Fruit fly (Drosophila melanogaster) whole organism, embryonic: ENCODE data around the gene Ldsdh1.

Source experiments
- Atf3 ChIP-seq: fragments of 200-800 bp; sonication (Bioruptor generic); optimal IDR thresholded peaks from 3 replicates; lab custom pipeline; 2016; ENCODE audit warnings: missing biosample characterization, missing genetic modification characterization
- BtbVII ChIP-seq: fragments of 200-800 bp; sonication (Bioruptor generic); optimal IDR thresholded peaks from 3 replicates; lab custom pipeline; 2017; ENCODE audit warnings: missing biosample characterization, mild to moderate bottlenecking, missing genetic modification characterization
- CG10147 ChIP-seq: fragments of 200-800 bp; sonication (Bioruptor generic); optimal IDR thresholded peaks from 2 replicates; lab custom pipeline; 2019; ENCODE audit warnings: missing biosample characterization, mild to moderate bottlenecking, missing genetic modification characterization, moderate library complexity
- CG10267 ChIP-seq: fragments of 200-800 bp; sonication (Bioruptor generic); optimal IDR thresholded peaks from 2 replicates; lab custom pipeline; 2018; ENCODE audit warnings: missing biosample characterization, mild to moderate bottlenecking, missing genetic modification characterization, moderate library complexity
- CG11504 ChIP-seq: fragments of 200-800 bp; sonication (Bioruptor generic); optimal IDR thresholded peaks from 3 replicates; lab custom pipeline; 2019; ENCODE audit warnings: missing biosample characterization, mild to moderate bottlenecking, missing genetic modification characterization, moderate library complexity
- CG13296 ChIP-seq: fragments of 200-800 bp; sonication (Bioruptor generic); optimal IDR thresholded peaks from 3 replicates; lab custom pipeline; 2018; ENCODE audit warnings: missing biosample characterization, mild to moderate bottlenecking, missing genetic modification characterization
- CG13624 ChIP-seq: fragments of 200-800 bp; sonication (Bioruptor generic); optimal IDR thresholded peaks from 2 replicates; lab custom pipeline; 2016; ENCODE audit warnings: missing biosample characterization, missing genetic modification characterization
- CG15601 ChIP-seq: fragments of 200-800 bp; sonication (Bioruptor generic); optimal IDR thresholded peaks from 3 replicates; lab custom pipeline; 2019; ENCODE audit warnings: missing biosample characterization, mild to moderate bottlenecking, missing genetic modification characterization, moderate library complexity
- CG17186 ChIP-seq: fragments of 200-800 bp; sonication (Bioruptor generic); optimal IDR thresholded peaks from 3 replicates; lab custom pipeline; 2017; ENCODE audit warnings: missing biosample characterization, missing genetic modification reagents, missing genetic modification characterization
- CG34422 ChIP-seq: fragments of 200-800 bp; sonication (Bioruptor generic); IDR thresholded peaks from 3 replicates; pipeline ENCODE4 v1.3.6; 2022; ENCODE audit warnings: missing biosample characterization, missing genetic modification characterization
- CG6683 ChIP-seq: fragments of 200-800 bp; sonication (Bioruptor generic); optimal IDR thresholded peaks from 2 replicates; lab custom pipeline; 2017; ENCODE audit warnings: missing biosample characterization, mild to moderate bottlenecking, missing genetic modification characterization, missing genetic modification reagents
- CG8924 ChIP-seq: fragments of 200-800 bp; optimal IDR thresholded peaks from 3 replicates; lab custom pipeline; 2019; ENCODE audit warnings: missing biosample characterization, mild to moderate bottlenecking, missing genetic modification characterization, moderate library complexity
- Deaf1 ChIP-seq: fragments of 200-800 bp; optimal IDR thresholded peaks from 3 replicates; lab custom pipeline; 2019; ENCODE audit warnings: missing biosample characterization, mild to moderate bottlenecking, missing genetic modification characterization, moderate library complexity
- Doc2 ChIP-seq: fragments of 200-800 bp; sonication (Bioruptor generic); IDR thresholded peaks from 2 replicates; pipeline ENCODE4 v1.3.6; 2022; ENCODE audit warnings: missing biosample characterization, missing genetic modification characterization
- Dp ChIP-seq: fragments of 200-800 bp; sonication (Bioruptor generic); optimal IDR thresholded peaks from 2 replicates; lab custom pipeline; 2018; ENCODE audit warnings: missing biosample characterization, mild to moderate bottlenecking, missing genetic modification characterization, moderate library complexity
- E2f2 ChIP-seq: fragments of 200-800 bp; sonication (Bioruptor generic); IDR thresholded peaks from 2 replicates; pipeline ENCODE4 v1.3.6; 2022; ENCODE audit warnings: missing biosample characterization, missing genetic modification characterization
- Ets97D ChIP-seq: fragments of 200-800 bp; sonication (Bioruptor generic); optimal IDR thresholded peaks from 3 replicates; lab custom pipeline; 2016; ENCODE audit warnings: missing biosample characterization, missing genetic modification characterization
- H15 ChIP-seq: fragments of 200-800 bp; sonication (Bioruptor generic); IDR thresholded peaks from 3 replicates; pipeline ENCODE4 v1.3.6; 2022; ENCODE audit warnings: missing biosample characterization, missing genetic modification characterization
- HmgD ChIP-seq: fragments of 200-800 bp; sonication (Bioruptor generic); optimal IDR thresholded peaks from 3 replicates; lab custom pipeline; 2016; ENCODE audit warnings: missing biosample characterization, missing genetic modification characterization
- HmgZ ChIP-seq: fragments of 200-800 bp; sonication (Bioruptor generic); optimal IDR thresholded peaks from 2 replicates; lab custom pipeline; 2018; ENCODE audit warnings: missing biosample characterization, mild to moderate bottlenecking, missing genetic modification characterization
- Hmr ChIP-seq: fragments of 200-800 bp; sonication (Bioruptor generic); optimal IDR thresholded peaks from 3 replicates; lab custom pipeline; 2017; ENCODE audit warnings: mild to moderate bottlenecking, missing biosample characterization, missing genetic modification reagents, missing genetic modification characterization
- Hmx ChIP-seq: fragments of 200-800 bp; sonication (Bioruptor generic); optimal IDR thresholded peaks from 2 replicates; lab custom pipeline; 2016; ENCODE audit warnings: missing biosample characterization, missing genetic modification characterization
- Lpt ChIP-seq: fragments of >200 bp; optimal IDR thresholded peaks from 2 replicates; lab custom pipeline; 2018; ENCODE audit warnings: missing biosample characterization, missing genetic modification characterization
- MBD-R2 ChIP-seq: fragments of 200-800 bp; sonication (Bioruptor generic); IDR thresholded peaks from 2 replicates; pipeline ENCODE4 v1.3.6; 2022; ENCODE audit warnings: missing biosample characterization, missing genetic modification characterization
- Med ChIP-seq: fragments of 200-800 bp; sonication (Bioruptor generic); peaks from one replicate; lab custom pipeline; 2016; ENCODE audit warnings: missing biosample characterization, missing genetic modification characterization, mild to moderate bottlenecking, inconsistent platforms, moderate library complexity
- Myb ChIP-seq: fragments of 200-800 bp; sonication (Bioruptor generic); optimal IDR thresholded peaks from 2 replicates; lab custom pipeline; 2016; ENCODE audit warnings: missing biosample characterization, missing genetic modification characterization
- NC2α ChIP-seq: fragments of 200-800 bp; sonication (Bioruptor generic); optimal IDR thresholded peaks from 2 replicates; lab custom pipeline; 2016; ENCODE audit warnings: missing biosample characterization, missing genetic modification characterization
- Opbp ChIP-seq: fragments of 200-800 bp; sonication (Bioruptor generic); IDR thresholded peaks from 3 replicates; pipeline ENCODE4 v1.3.6; 2022; ENCODE audit warnings: missing biosample characterization, missing genetic modification characterization; ENCODE audit not compliant: partially characterized antibody
- Pdp1 ChIP-seq, 2 experiments: fragments of 200-800 bp; sonication (Bioruptor generic); optimal IDR thresholded peaks; 3 replicates each; lab custom pipeline; 2016; ENCODE audit warnings: missing biosample characterization in 2 of 2, missing genetic modification characterization in 2 of 2, mild to moderate bottlenecking in 1 of 2, moderate library complexity in 1 of 2
- cg ChIP-seq: fragments of 200-800 bp; sonication (Bioruptor generic); optimal IDR thresholded peaks from 3 replicates; lab custom pipeline; 2019; ENCODE audit warnings: missing biosample characterization, mild to moderate bottlenecking, missing genetic modification characterization, moderate library complexity
- ci ChIP-seq: fragments of 200-800 bp; sonication (Bioruptor generic); IDR thresholded peaks from 3 replicates; pipeline ENCODE4 v1.3.6; 2022; ENCODE audit warnings: missing biosample characterization, missing genetic modification characterization
- crp ChIP-seq, 2 experiments: fragments of 200-800 bp; sonication (Bioruptor generic); optimal IDR thresholded peaks; 2 replicates in 1 of 2; 3 replicates in 1 of 2; lab custom pipeline; 2017; ENCODE audit warnings: missing biosample characterization in 2 of 2, missing genetic modification characterization in 2 of 2, mild to moderate bottlenecking in 1 of 2, moderate library complexity in 1 of 2
- ewg ChIP-seq: fragments of 200-800 bp; sonication (Bioruptor generic); optimal IDR thresholded peaks from 3 replicates; lab custom pipeline; 2017; ENCODE audit warnings: mild to moderate bottlenecking, missing biosample characterization, missing genetic modification reagents, missing genetic modification characterization
- fd96Cb ChIP-seq: fragments of 200-800 bp; sonication (Bioruptor generic); optimal IDR thresholded peaks from 2 replicates; lab custom pipeline; 2018; ENCODE audit warnings: missing biosample characterization, mild to moderate bottlenecking, missing genetic modification characterization, moderate library complexity
- gfzf ChIP-seq: fragments of 200-800 bp; sonication (Bioruptor generic); optimal IDR thresholded peaks from 2 replicates; lab custom pipeline; 2016; ENCODE audit warnings: missing biosample characterization, mild to moderate bottlenecking, missing genetic modification characterization, moderate library complexity
- jigr1 ChIP-seq: fragments of 200-800 bp; sonication (Bioruptor generic); IDR thresholded peaks from 3 replicates; pipeline ENCODE4 v1.3.6; 2022; ENCODE audit warnings: missing biosample characterization, missing genetic modification characterization
- knrl ChIP-seq: fragments of 200-800 bp; sonication (Bioruptor generic); IDR thresholded peaks from 3 replicates; pipeline ENCODE4 v1.3.6; 2022; ENCODE audit warnings: missing biosample characterization, missing genetic modification characterization; ENCODE audit not compliant: partially characterized antibody
- nmo ChIP-seq: fragments of 200-800 bp; sonication (Bioruptor generic); optimal IDR thresholded peaks from 2 replicates; lab custom pipeline; 2018; ENCODE audit warnings: missing biosample characterization, mild to moderate bottlenecking, missing genetic modification characterization, moderate library complexity
- oc ChIP-seq: fragments of 200-800 bp; sonication (Bioruptor generic); optimal IDR thresholded peaks from 2 replicates; lab custom pipeline; 2018; ENCODE audit warnings: missing biosample characterization, mild to moderate bottlenecking, missing genetic modification characterization, moderate library complexity
- phol ChIP-seq: fragments of 200-800 bp; sonication (Bioruptor generic); optimal IDR thresholded peaks from 3 replicates; lab custom pipeline; 2018; ENCODE audit warnings: missing biosample characterization, mild to moderate bottlenecking, missing genetic modification characterization, moderate library complexity
- pita ChIP-seq: fragments of 200-800 bp; sonication (Bioruptor generic); optimal IDR thresholded peaks from 2 replicates; lab custom pipeline; 2017; ENCODE audit warnings: missing biosample characterization, mild to moderate bottlenecking, missing genetic modification characterization
- shn ChIP-seq: fragments of 200-800 bp; sonication (Bioruptor generic); optimal IDR thresholded peaks from 3 replicates; lab custom pipeline; 2016; ENCODE audit warnings: missing biosample characterization, missing genetic modification characterization
- stwl ChIP-seq: fragments of 200-800 bp; sonication (Bioruptor generic); optimal IDR thresholded peaks from 3 replicates; lab custom pipeline; 2018; ENCODE audit warnings: missing biosample characterization, mild to moderate bottlenecking, missing genetic modification characterization, moderate library complexity
- tin ChIP-seq: fragments of 200-800 bp; sonication (Bioruptor generic); optimal IDR thresholded peaks from 3 replicates; lab custom pipeline; 2016; ENCODE audit warnings: missing biosample characterization, missing genetic modification characterization
- trem ChIP-seq: fragments of 200-800 bp; optimal IDR thresholded peaks from 3 replicates; lab custom pipeline; 2019; ENCODE audit warnings: missing biosample characterization, mild to moderate bottlenecking, missing genetic modification characterization, moderate library complexity
- trh ChIP-seq: fragments of 200-800 bp; sonication (Bioruptor generic); optimal IDR thresholded peaks from 2 replicates; lab custom pipeline; 2016; ENCODE audit warnings: missing biosample characterization, missing genetic modification characterization
- vvl ChIP-seq: fragments of 200-800 bp; sonication (Bioruptor generic); IDR thresholded peaks from 2 replicates; pipeline ENCODE4 v1.3.6; 2022; ENCODE audit warnings: missing biosample characterization, missing genetic modification characterization

The Ldsdh1 gene

dm6 chrX:8100026-8100825 is 18.8 kb upstream of the Ldsdh1 start (continued):
- TF ChIP-seq MBD-R2 (GFP tag; lab: Robert Waterston, UW) (peak; percentile 58; the same call in 1 of the 2 replicates), Atf3 (no peak), CG6683 (peak; percentile 74), tin (GFP tag; lab: Kevin White, UChicago) (peak; percentile 77), CG10147 (GFP tag; lab: Kevin White, UChicago) (peak; percentile 82), H15 (peak; percentile 81; the same call in 2 of the 3 replicates), Deaf1 (tag; lab: Kevin White, UChicago) (peak; percentile 57), fd96Cb (tag; lab: Kevin White, UChicago) (peak; percentile 82), trem (tag; lab: Kevin White, UChicago) (peak; percentile 50), shn (GFP tag; lab: Kevin White, UChicago) (no peak), oc (tag; lab: Kevin White, UChicago) (peak; percentile 85), jigr1 (GFP tag; lab: Robert Waterston, UW) (peak; percentile 67; the same call in 1 of the 3 replicates)

dm6 chrX:8093722-8094177 is 12.3 kb upstream of the Ldsdh1 start, which contains the start of gene UbcE2H:
Gene UbcE2H (minus strand): TSS chrX:8094064.
- TF ChIP-seq HmgZ (tag; lab: Kevin White, UChicago) (peak; percentile 39), pita (GFP tag; lab: Kevin White, UChicago) (peak; percentile 70), Opbp (GFP tag; lab: Robert Waterston, UW) (peak; percentile 16; the same call in 1 of the 3 replicates), Hmx (no peak), CG17186 (GFP tag; lab: Kevin White, UChicago) (peak; percentile 23), CG15601 (tag; lab: Kevin White, UChicago) (no peak), Doc2 (GFP tag; lab: Robert Waterston, UW) (no peak), nmo (GFP tag; lab: Kevin White, UChicago) (peak; percentile 1), trh (GFP tag; lab: Kevin White, UChicago) (no peak), Myb (peak; percentile 98), ci (GFP tag; lab: Robert Waterston, UW) (0 out of 3 replicates have a peak, but pooled peaks have one; percentile 25), Lpt (no peak), BtbVII (GFP tag; lab: Kevin White, UChicago) (peak; percentile 6), Pdp1 (GFP tag; optimal IDR thresholded peaks at IDR 0.05; lab: Kevin White, UChicago) (peak in 1 of 2 experiments; percentile 39), crp (GFP tag; optimal IDR thresholded peaks at IDR 0.05; lab: Kevin White, UChicago) (peak in 1 of 2 experiments; percentile 15), Hmr (peak; percentile 19), phol (tag; lab: Kevin White, UChicago) (peak; percentile 33), stwl (tag; lab: Kevin White, UChicago) (peak; percentile 60), Med (peak; percentile 68), cg (peak; percentile 54), HmgD (GFP tag; lab: Kevin White, UChicago) (peak; percentile 27), E2f2 (GFP tag; lab: Robert Waterston, UW) (peak; percentile 82), CG13624 (peak; percentile 18), ewg (GFP tag; lab: Kevin White, UChicago) (no peak), Dp (GFP tag; lab: Kevin White, UChicago) (peak; percentile 77), CG11504 (tag; lab: Kevin White, UChicago) (peak; percentile 13), CG13296 (GFP tag; lab: Kevin White, UChicago) (no peak), CG34422 (GFP tag; lab: Robert Waterston, UW) (peak; percentile 11; the same call in 1 of the 3 replicates), gfzf (GFP tag; lab: Kevin White, UChicago) (peak; percentile 96), CG10267 (peak; percentile 29), CG8924 (tag; lab: Kevin White, UChicago) (peak; percentile 6), knrl (GFP tag; lab: Robert Waterston, UW) (peak; percentile 19; the same call in 1 of the 3 replicates), NC2α (no peak), vvl (GFP tag; lab: Robert Waterston, UW) (peak; percentile 77), Ets97D (peak; percentile 91)
